Worm (Caenorhabditis elegans) whole organism, young adult: ENCODE measurements around the gene M117.3.

Experiments
- C06A6.2 ChIP-seq: fragments of 200-800 bp; sonication (Bioruptor generic); conservative IDR thresholded peaks from 2 replicates; pipeline ENCODE4 v1.3.6; 2022; ENCODE audit warnings: missing genetic modification characterization, missing compliant biosample characterization
- F10E7.11 ChIP-seq: sonication (generic microtip); optimal IDR thresholded peaks from 2 replicates; lab custom pipeline; 2017; ENCODE audit warnings: mild to moderate bottlenecking, missing genetic modification characterization, moderate library complexity, missing compliant biosample characterization
- F23B12.7 ChIP-seq: sonication (generic microtip); optimal IDR thresholded peaks from 2 replicates; lab custom pipeline; 2017; ENCODE audit warnings: missing genetic modification characterization, mild to moderate bottlenecking, missing compliant biosample characterization, antibody characterized with exemption, moderate library complexity; ENCODE audit not compliant: insufficient read depth
- F52B5.7 ChIP-seq: sonication (generic microtip); optimal IDR thresholded peaks from 2 replicates; lab custom pipeline; 2016; ENCODE audit warnings: mild to moderate bottlenecking, missing genetic modification characterization, missing compliant biosample characterization
- K11D2.4 ChIP-seq: fragments of 200-800 bp; sonication (Bioruptor generic); IDR thresholded peaks from 2 replicates; pipeline ENCODE4 v1.3.6; 2022; ENCODE audit warnings: missing genetic modification reagents, missing genetic modification characterization, missing compliant biosample characterization
- K12H6.12 ChIP-seq: fragments of 200-800 bp; sonication (Bioruptor generic); optimal IDR thresholded peaks from 2 replicates; lab custom pipeline; 2018; ENCODE audit warnings: mild to moderate bottlenecking, missing genetic modification characterization, missing compliant biosample characterization
- T07F8.4 ChIP-seq: sonication (generic microtip); optimal IDR thresholded peaks from 2 replicates; lab custom pipeline; 2016; ENCODE audit warnings: mild to moderate bottlenecking, missing genetic modification characterization, moderate library complexity, missing compliant biosample characterization
- Y56A3A.18 ChIP-seq: fragments of 200-800 bp; sonication (Bioruptor generic); IDR thresholded peaks from 2 replicates; pipeline ENCODE4 v1.3.6; 2022; ENCODE audit warnings: missing genetic modification reagents, missing genetic modification characterization, missing compliant biosample characterization
- Y67H2A.10 ChIP-seq: fragments of 200-800 bp; sonication (Bioruptor generic); conservative IDR thresholded peaks from 2 replicates; pipeline ENCODE4 v1.3.6; 2022; ENCODE audit warnings: missing genetic modification reagents, missing genetic modification characterization, missing compliant biosample characterization
- Y79H2A.3 ChIP-seq: fragments of 200-800 bp; sonication (Bioruptor generic); conservative IDR thresholded peaks from 2 replicates; pipeline ENCODE4 v1.3.6; 2022; ENCODE audit warnings: missing genetic modification reagents, missing genetic modification characterization, missing compliant biosample characterization
- Y95B8A.8 ChIP-seq: fragments of 200-800 bp; sonication (Bioruptor generic); IDR thresholded peaks from 2 replicates; pipeline ENCODE4 v1.3.6; 2022; ENCODE audit warnings: missing genetic modification reagents, missing genetic modification characterization, missing compliant biosample characterization
- aptf-3 ChIP-seq: fragments of 200-800 bp; sonication (Bioruptor generic); IDR thresholded peaks from 2 replicates; pipeline ENCODE4 v1.3.6; 2022; ENCODE audit warnings: missing genetic modification characterization, missing compliant biosample characterization
- atf-7 ChIP-seq: sonication (generic microtip); optimal IDR thresholded peaks from 2 replicates; lab custom pipeline; 2017; ENCODE audit warnings: mild to moderate bottlenecking, missing genetic modification characterization, missing compliant biosample characterization
- athp-1 ChIP-seq: sonication (generic microtip); optimal IDR thresholded peaks from 2 replicates; lab custom pipeline; 2017; ENCODE audit warnings: mild to moderate bottlenecking, missing genetic modification characterization, missing compliant biosample characterization
- ceh-58 ChIP-seq: fragments of 200-800 bp; sonication (Bioruptor generic); IDR thresholded peaks from 2 replicates; pipeline ENCODE4 v1.3.6; 2022; ENCODE audit warnings: missing genetic modification characterization, missing compliant biosample characterization
- ceh-79 ChIP-seq: sonication (generic microtip); optimal IDR thresholded peaks from 2 replicates; lab custom pipeline; 2017; ENCODE audit warnings: mild to moderate bottlenecking, missing genetic modification characterization, missing compliant biosample characterization
- ceh-91 ChIP-seq: fragments of 200-800 bp; sonication (Bioruptor generic); IDR thresholded peaks from 2 replicates; pipeline ENCODE4 v1.3.6; 2022; ENCODE audit warnings: missing genetic modification reagents, missing genetic modification characterization, missing compliant biosample characterization
- dox-1 ChIP-seq: fragments of 200-800 bp; sonication (Bioruptor generic); IDR thresholded peaks from 2 replicates; pipeline ENCODE4 v1.3.6; 2022; ENCODE audit warnings: missing genetic modification reagents, missing genetic modification characterization, missing compliant biosample characterization
- dpff-1 ChIP-seq: sonication (generic microtip); optimal IDR thresholded peaks from 2 replicates; lab custom pipeline; 2017; ENCODE audit warnings: mild to moderate bottlenecking, missing genetic modification characterization, missing compliant biosample characterization
- gei-17 ChIP-seq: fragments of 200-800 bp; sonication (Bioruptor generic); optimal IDR thresholded peaks from 2 replicates; lab custom pipeline; 2018; ENCODE audit warnings: mild to moderate bottlenecking, missing genetic modification characterization, missing compliant biosample characterization
- him-1 ChIP-seq: sonication (generic microtip); optimal IDR thresholded peaks from 2 replicates; lab custom pipeline; 2016; ENCODE audit warnings: missing genotype, missing genetic modification reagents, missing genetic modification characterization, missing compliant biosample characterization
- hlh-26 ChIP-seq: fragments of 200-800 bp; sonication (Bioruptor generic); conservative IDR thresholded peaks from 2 replicates; pipeline ENCODE4 v1.3.6; 2022; ENCODE audit warnings: missing genetic modification reagents, missing genetic modification characterization, missing compliant biosample characterization
- hrde-1 ChIP-seq: sonication (generic microtip); optimal IDR thresholded peaks from 2 replicates; lab custom pipeline; 2016; ENCODE audit warnings: missing genetic modification characterization, mild to moderate bottlenecking, missing compliant biosample characterization, moderate library complexity, missing genotype, missing genetic modification reagents, borderline replicate concordance
- lag-1 ChIP-seq: fragments of 200-800 bp; sonication (Bioruptor generic); IDR thresholded peaks from 2 replicates; pipeline ENCODE4 v1.3.6; 2022; ENCODE audit warnings: missing genetic modification reagents, missing genetic modification characterization, missing compliant biosample characterization
- let-526 ChIP-seq: fragments of 200-800 bp; sonication (Bioruptor generic); IDR thresholded peaks from 2 replicates; pipeline ENCODE4 v1.3.6; 2022; ENCODE audit warnings: missing genetic modification reagents, missing genetic modification characterization, missing compliant biosample characterization
- lin-26 ChIP-seq: fragments of 200-800 bp; sonication (Bioruptor generic); IDR thresholded peaks from 2 replicates; pipeline ENCODE4 v1.3.6; 2022; ENCODE audit warnings: missing genetic modification reagents, missing genetic modification characterization, missing compliant biosample characterization
- lin-35 ChIP-seq, 3 experiments: fragments of 150-350 bp in 2 of 3; sonication (generic microtip) in 1 of 3; optimal IDR thresholded peaks; 2 replicates each; lab custom pipeline; 2014 to 2018; ENCODE audit warnings: missing biosample characterization in 3 of 3, missing genetic modification characterization in 3 of 3, missing genetic modification reagents in 3 of 3
- nhr-90 ChIP-seq: sonication (generic microtip); optimal IDR thresholded peaks from 2 replicates; lab custom pipeline; 2016; ENCODE audit warnings: missing genotype, mild to moderate bottlenecking, missing genetic modification characterization, missing compliant biosample characterization
- pha-4 ChIP-seq: fragments of 150-350 bp; sonication (generic microtip); optimal IDR thresholded peaks from 2 replicates; lab custom pipeline; 2014; ENCODE audit warnings: missing biosample characterization, missing genetic modification reagents, missing genetic modification characterization
- rpc-1 ChIP-seq, 2 experiments: fragments of 150-350 bp in 1 of 2; sonication (generic microtip) in 1 of 2; optimal IDR thresholded peaks; 2 replicates each; lab custom pipeline; 2014 to 2018; ENCODE audit warnings: missing biosample characterization in 1 of 2, missing genetic modification characterization in 1 of 2, missing genetic modification reagents in 1 of 2, missing genotype in 1 of 2
- tbx-9 ChIP-seq: sonication (generic microtip); optimal IDR thresholded peaks from 2 replicates; lab custom pipeline; 2016; ENCODE audit warnings: borderline replicate concordance, missing genetic modification characterization, inconsistent platforms, missing compliant biosample characterization
- unc-130 ChIP-seq: sonication (generic microtip); optimal IDR thresholded peaks from 2 replicates; lab custom pipeline; 2016; ENCODE audit warnings: missing genetic modification reagents, missing genetic modification characterization, missing compliant biosample characterization
- ztf-22 ChIP-seq: fragments of 200-800 bp; sonication (Bioruptor generic); optimal IDR thresholded peaks from 2 replicates; lab custom pipeline; 2018; ENCODE audit warnings: mild to moderate bottlenecking, missing genetic modification characterization, moderate library complexity, missing compliant biosample characterization
- ztf-26 ChIP-seq: sonication (generic microtip); optimal IDR thresholded peaks from 2 replicates; lab custom pipeline; 2017; ENCODE audit warnings: missing genetic modification characterization, missing compliant biosample characterization

M117.3 gene

ce11 chrIV:11859995-11860605, 38.1 kb downstream of the M117.3 start, which contains the start of gene mob-1 (continued):
- TF ChIP-seq hrde-1 (tag; lab: Kevin White, UChicago): peak; percentile 10
- no peak for TF ChIP-seq tbx-9 (tag; lab: Kevin White, UChicago)
- TF ChIP-seq Y67H2A.10 (GFP tag; lab: Robert Waterston, UW): no peak
- peak; percentile 28; the same call in 1 of the 2 replicates for TF ChIP-seq dox-1 (GFP tag; lab: Robert Waterston, UW)
- peak; percentile 36 for TF ChIP-seq unc-130 (GFP tag; lab: Kevin White, UChicago)
- TF ChIP-seq let-526 (GFP tag; lab: Robert Waterston, UW): no peak

ce11 chrIV:11863428-11863827, 41.4 kb downstream of the M117.3 start:
- TF ChIP-seq ceh-79 (no peak), T07F8.4 (tag; lab: Kevin White, UChicago) (no peak), lag-1 (GFP tag; lab: Robert Waterston, UW) (no peak), hlh-26 (GFP tag; lab: Robert Waterston, UW) (no peak), gei-17 (GFP tag; lab: Kevin White, UChicago) (no peak), ceh-91 (GFP tag; lab: Robert Waterston, UW) (no peak), ceh-58 (GFP tag; lab: Robert Waterston, UW) (no peak), pha-4 (tag; lab: Kevin White, UChicago) (no peak), ztf-22 (GFP tag; lab: Kevin White, UChicago) (no peak), Y56A3A.18 (GFP tag; lab: Robert Waterston, UW) (no peak), nhr-90 (tag; lab: Kevin White, UChicago) (no peak), dpff-1 (no peak), lin-35 (GFP tag; optimal IDR thresholded peaks at IDR 0.05; lab: Kevin White, UChicago) (no peak)
- TF ChIP-seq, all 124 proteins: peak for 0

ce11 chrIV:11864226-11864625, 42.2 kb downstream of the M117.3 start, which contains the start of gene trpa-1:
Gene trpa-1, plus strand, starts transcription at chrIV:11864526.
- TF ChIP-seq K12H6.12: no peak
- TF ChIP-seq Y95B8A.8 (GFP tag; lab: Robert Waterston, UW): no peak
- no peak for TF ChIP-seq F52B5.7 (tag; lab: Kevin White, UChicago)
- no peak for TF ChIP-seq F23B12.7 (tag; lab: Kevin White, UChicago)
- no peak for TF ChIP-seq hrde-1 (tag; lab: Kevin White, UChicago)
- no peak for TF ChIP-seq C06A6.2 (GFP tag; lab: Robert Waterston, UW)
- TF ChIP-seq pha-4 (tag; lab: Kevin White, UChicago): no peak
- TF ChIP-seq ztf-26 (tag; lab: Kevin White, UChicago): no peak
- TF ChIP-seq lin-26 (GFP tag; lab: Robert Waterston, UW): no peak
- TF ChIP-seq tbx-9 (tag; lab: Kevin White, UChicago): no peak
- TF ChIP-seq athp-1 (tag; lab: Kevin White, UChicago): no peak
- no peak for TF ChIP-seq K11D2.4 (GFP tag; lab: Robert Waterston, UW)
- no peak for TF ChIP-seq unc-130 (GFP tag; lab: Kevin White, UChicago)
- TF ChIP-seq him-1 (tag; lab: Kevin White, UChicago): no peak
- TF ChIP-seq F10E7.11 (tag; lab: Kevin White, UChicago): no peak
- TF ChIP-seq aptf-3 (GFP tag; lab: Robert Waterston, UW): no peak
- no peak for TF ChIP-seq Y79H2A.3 (GFP tag; lab: Robert Waterston, UW)
- no peak for TF ChIP-seq rpc-1 (optimal IDR thresholded peaks at IDR 0.05; lab: Kevin White, UChicago)
- no peak for TF ChIP-seq rpc-1 (tag; optimal IDR thresholded peaks at IDR 0.05; lab: Kevin White, UChicago)
- no peak for TF ChIP-seq atf-7
